Worm (Caenorhabditis elegans): Measurements from ENCODE around the gene ZK1098.3.

Gene ZK1098.3

ce11 chrIII:9544125-9544524 is 5.6 kb upstream of the ZK1098.3 start, which contains the start of gene ZK1098.9:
Gene ZK1098.9, plus strand, starts transcription at chrIII:9544425.
- TF ChIP-seq unc-62 (GFP tag; optimal IDR thresholded peaks at IDR 0.05) = no peak

- no peak for TF ChIP-seq unc-62 (GFP tag; optimal IDR thresholded peaks at IDR 0.05)
Measured at ce11 chrIII:9542816-9543215, 4.3 kb upstream of the ZK1098.3 start, which contains the start of gene eif-2Balpha. Gene eif-2Balpha, plus strand, starts transcription at chrIII:9543119.

ce11 chrIII:9542280-9542679 is 3.8 kb upstream of the ZK1098.3 start, which contains the start of gene mut-7:
Gene mut-7, minus strand, starts transcription at chrIII:9542380.
- TF ChIP-seq unc-62 (GFP tag; optimal IDR thresholded peaks at IDR 0.05) = no peak

- no peak for TF ChIP-seq unc-62 (GFP tag; optimal IDR thresholded peaks at IDR 0.05)
Measured at ce11 chrIII:9528824-9529223, 9.7 kb downstream of the ZK1098.3 start, which contains the start of gene ZK1098.2. Gene ZK1098.2, plus strand, starts transcription at chrIII:9529159.

ce11 chrIII:9526851-9527250 is 11.7 kb downstream of the ZK1098.3 start, which contains the start of gene ZK1098.6:
Gene ZK1098.6, plus strand, starts transcription at chrIII:9527151.
- TF ChIP-seq unc-62 (GFP tag; optimal IDR thresholded peaks at IDR 0.05) = no peak

- TF ChIP-seq unc-62 (GFP tag; optimal IDR thresholded peaks at IDR 0.05) = no peak
Measured at ce11 chrIII:9525252-9525651, 13.3 kb downstream of the ZK1098.3 start, which contains the start of gene trpp-3. Gene trpp-3, plus strand, starts transcription at chrIII:9525552.

- no peak for TF ChIP-seq unc-62 (GFP tag; optimal IDR thresholded peaks at IDR 0.05)
Measured at ce11 chrIII:9523581-9523980, 14.9 kb downstream of the ZK1098.3 start, which contains the start of gene mrps-23. Gene mrps-23, minus strand, starts transcription at chrIII:9523672.

- TF ChIP-seq unc-62 (GFP tag; optimal IDR thresholded peaks at IDR 0.05) = no peak
Measured at ce11 chrIII:9521410-9522090, 17.0 kb downstream of the ZK1098.3 start, which contains the start of the genes clu-1 and prp-40. Gene clu-1, minus strand, starts transcription at chrIII:9521460. Gene prp-40, plus strand, starts transcription at chrIII:9522075.

- TF ChIP-seq unc-62 (GFP tag; optimal IDR thresholded peaks at IDR 0.05) = no peak
Measured at ce11 chrIII:9516148-9516547, 22.4 kb downstream of the ZK1098.3 start, which contains the start of gene F55H2.7. Gene F55H2.7, minus strand, starts transcription at chrIII:9516248.

ce11 chrIII:9513569-9513968 is 24.9 kb downstream of the ZK1098.3 start, which contains the start of gene F55H2.8:
Gene F55H2.8, plus strand, starts transcription at chrIII:9513869.
- no peak for TF ChIP-seq unc-62 (GFP tag; optimal IDR thresholded peaks at IDR 0.05)

- no peak for TF ChIP-seq unc-62 (GFP tag; optimal IDR thresholded peaks at IDR 0.05)
Measured at ce11 chrIII:9513006-9513405, 25.5 kb downstream of the ZK1098.3 start.

- TF ChIP-seq unc-62 (GFP tag; optimal IDR thresholded peaks at IDR 0.05) = no peak
Measured at ce11 chrIII:9511660-9512059, 26.8 kb downstream of the ZK1098.3 start.

ce11 chrIII:9511055-9511520 is 27.4 kb downstream of the ZK1098.3 start, which contains the start of gene F55H2.5:
Gene F55H2.5, plus strand, starts transcription at chrIII:9511470.
- TF ChIP-seq unc-62 (GFP tag; optimal IDR thresholded peaks at IDR 0.05) = no peak

ce11 chrIII:9509764-9510370 is 28.6 kb downstream of the ZK1098.3 start:
- TF ChIP-seq unc-62 (GFP tag; optimal IDR thresholded peaks at IDR 0.05) = no peak

- no peak for TF ChIP-seq unc-62 (GFP tag; optimal IDR thresholded peaks at IDR 0.05)
Measured at ce11 chrIII:9507799-9508198, 30.7 kb downstream of the ZK1098.3 start, which contains the start of gene vha-14. Gene vha-14, plus strand, starts transcription at chrIII:9508100.

- no peak for TF ChIP-seq unc-62 (GFP tag; optimal IDR thresholded peaks at IDR 0.05)
Measured at ce11 chrIII:9504347-9504746, 34.2 kb downstream of the ZK1098.3 start.
